Worm (Caenorhabditis elegans) whole organism, L4/young adult: ENCODE results near the gene sulp-7.

Source experiments
- W03F9.2 ChIP-seq: fragments of 150-350 bp; optimal IDR thresholded peaks from 2 replicates; lab custom pipeline; 2014; ENCODE audit warnings: missing biosample characterization, missing genetic modification characterization
- him-1 ChIP-seq: sonication (generic microtip); optimal IDR thresholded peaks from 2 replicates; lab custom pipeline; 2016; ENCODE audit warnings: missing genotype, missing genetic modification reagents, missing genetic modification characterization, missing compliant biosample characterization

ce11 chrX:11134750-11135394, 54.4 kb downstream of the sulp-7 start:
- no peak for TF ChIP-seq him-1
- no peak for TF ChIP-seq W03F9.2 (tag; lab: Kevin White, UChicago)
